Fruit fly (Drosophila melanogaster): Measurements from ENCODE around the gene CG32266.
A peak's percentile ranks its signal among the peaks of the same experiment; 100 is the strongest.

CG32266 gene

dm6 chr3L:3772284-3772987, 18.2 kb upstream of the CG32266 start (continued):
- TF ChIP-seq HmgZ (tag; optimal IDR thresholded peaks at IDR 0.05) (peak; percentile 29), CG15601 (tag; optimal IDR thresholded peaks at IDR 0.05) (no peak), Sry-δ (GFP tag; optimal IDR thresholded peaks at IDR 0.05) (peak; percentile 5), Med (GFP tag) (peak; percentile 86), CG12155 (GFP tag; optimal IDR thresholded peaks at IDR 0.05) (no peak)

dm6 chr3L:3773317-3773716, 17.3 kb upstream of the CG32266 start:
- TF ChIP-seq CG9797 (GFP tag; optimal IDR thresholded peaks at IDR 0.05) = no peak
- TF ChIP-seq chinmo (GFP tag; IDR thresholded peaks at IDR 0.05; ENCODE audit: partially characterized antibody) = peak; percentile 74; the same call in 1 of the 4 replicates

- TF ChIP-seq prd (optimal IDR thresholded peaks at IDR 0.05) = no peak
- TF ChIP-seq prd (GFP tag; IDR thresholded peaks at IDR 0.05) = no peak
- TF ChIP-seq Pdp1 (GFP tag; optimal IDR thresholded peaks at IDR 0.05) = peak in 1 of 2 experiments; percentile 62
- TF ChIP-seq CG5953 (GFP tag; IDR thresholded peaks at IDR 0.05) = no peak
- TF ChIP-seq exex (tag; optimal IDR thresholded peaks at IDR 0.05) = peak; percentile 74
- peak; percentile 12 for TF ChIP-seq sug (tag; optimal IDR thresholded peaks at IDR 0.05)
- peak; percentile 52 for TF ChIP-seq sens (GFP tag)
- no peak for TF ChIP-seq CG3847 (GFP tag; IDR thresholded peaks at IDR 0.05)
- TF ChIP-seq sd (tag; optimal IDR thresholded peaks at IDR 0.05) = peak; percentile 26
Measured at dm6 chr3L:3776559-3777097, 14.0 kb upstream of the CG32266 start.

dm6 chr3L:3778463-3778862, 12.1 kb upstream of the CG32266 start:
- TF ChIP-seq sens (GFP tag) = peak; percentile 24
- peak; percentile 26; the same call in 1 of the 2 replicates for TF ChIP-seq Drgx (GFP tag; IDR thresholded peaks at IDR 0.05)
- TF ChIP-seq CG15696 (tag; optimal IDR thresholded peaks at IDR 0.05) = no peak
- peak; percentile 9 for TF ChIP-seq lab (GFP tag; optimal IDR thresholded peaks at IDR 0.05)
- peak; percentile 36 for TF ChIP-seq CG11504 (tag; optimal IDR thresholded peaks at IDR 0.05)
- TF ChIP-seq lbe (GFP tag; optimal IDR thresholded peaks at IDR 0.05) = peak; percentile 45

- no peak for TF ChIP-seq CG34422 (GFP tag; IDR thresholded peaks at IDR 0.05)
- no peak for TF ChIP-seq CG17802 (tag; optimal IDR thresholded peaks at IDR 0.05)
- TF ChIP-seq psq (GFP tag; optimal IDR thresholded peaks at IDR 0.05) = peak; percentile 38
- no peak for TF ChIP-seq tll (GFP tag; optimal IDR thresholded peaks at IDR 0.05)
- TF ChIP-seq cad (GFP tag; optimal IDR thresholded peaks at IDR 0.05) = peak; percentile 7
- no peak for TF ChIP-seq Fer3 (tag; optimal IDR thresholded peaks at IDR 0.05)
- TF ChIP-seq nom (GFP tag; optimal IDR thresholded peaks at IDR 0.05) = peak; percentile 36
- TF ChIP-seq CG17186 (GFP tag; optimal IDR thresholded peaks at IDR 0.05) = no peak
- peak; percentile 21 for TF ChIP-seq ac (GFP tag; optimal IDR thresholded peaks at IDR 0.05)
- TF ChIP-seq en (GFP tag; optimal IDR thresholded peaks at IDR 0.05) = no peak
- TF ChIP-seq crol (GFP tag; IDR thresholded peaks at IDR 0.05) = peak; percentile 19; the same call in 1 of the 2 replicates
- no peak for TF ChIP-seq CG18764 (GFP tag; optimal IDR thresholded peaks at IDR 0.05)
- no peak for TF ChIP-seq sens-2 (GFP tag; IDR thresholded peaks at IDR 0.05)
- TF ChIP-seq Hr78 (GFP tag; optimal IDR thresholded peaks at IDR 0.05) = peak in 1 of 2 experiments; percentile 58
- peak; percentile 36 for TF ChIP-seq CG15479 (GFP tag; optimal IDR thresholded peaks at IDR 0.05)
- peak in 1 of 2 experiments; percentile 92 for TF ChIP-seq insv (GFP tag; optimal IDR thresholded peaks at IDR 0.05)
- peak; percentile 9 for TF ChIP-seq kni (GFP tag; optimal IDR thresholded peaks at IDR 0.05)
- TF ChIP-seq CG16779 (GFP tag; IDR thresholded peaks at IDR 0.05) = no peak
- peak; percentile 86 for TF ChIP-seq CG8281 (tag; optimal IDR thresholded peaks at IDR 0.05)
- TF ChIP-seq Fer1 (GFP tag; optimal IDR thresholded peaks at IDR 0.05) = no peak
- TF ChIP-seq CG8478 (optimal IDR thresholded peaks at IDR 0.05) = no peak
Measured at dm6 chr3L:3782584-3783218, 7.9 kb upstream of the CG32266 start.

All from whole organism, embryonic.